Fruit fly (Drosophila melanogaster): ENCODE measurements around the gene CG6834.

The CG6834 gene

DNA sequence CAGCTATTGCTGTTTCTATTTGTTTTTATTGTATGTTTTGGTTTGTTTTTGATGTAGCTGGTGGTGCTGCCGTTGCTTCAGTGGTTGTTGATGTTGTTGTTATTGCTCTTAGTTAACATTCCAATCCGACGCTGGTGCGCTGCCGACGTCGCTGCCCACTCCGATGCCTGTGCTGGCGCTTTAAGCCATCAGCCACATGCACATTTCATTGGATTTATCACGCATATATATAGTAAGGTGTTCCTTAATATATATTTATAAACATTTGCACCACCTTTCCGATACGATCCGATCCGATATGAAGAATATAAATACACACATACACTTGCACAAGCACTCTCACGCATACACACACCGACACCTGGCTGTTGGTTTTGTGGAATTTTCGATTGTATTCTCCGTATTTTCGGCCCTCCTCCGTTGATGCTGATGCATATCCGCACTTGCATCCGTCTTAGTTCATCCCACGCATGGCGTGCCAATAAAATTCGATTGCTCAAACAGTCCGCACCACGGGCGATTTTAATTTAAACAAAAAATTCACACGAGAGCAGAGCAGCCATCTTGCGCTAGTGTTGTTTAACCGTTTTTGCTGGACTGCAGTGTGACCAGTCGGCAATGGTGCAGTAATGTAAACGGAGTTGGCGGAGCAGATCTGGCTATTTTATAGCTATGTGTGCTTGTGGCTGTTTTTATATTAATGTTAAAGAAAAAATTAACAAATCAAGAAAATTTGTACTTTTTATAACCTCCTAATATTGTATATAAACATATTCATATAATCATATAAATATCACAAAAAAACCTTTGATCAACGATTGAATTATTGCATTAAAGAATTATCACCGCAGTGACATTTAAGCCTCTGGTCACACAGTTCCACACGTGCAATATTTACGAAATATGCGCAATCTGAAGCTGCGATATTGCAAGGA, 37.6 kb downstream of the CG6834 start, which contains the start of the genes Csk and Elp1 (continued):
- TF ChIP-seq amos (GFP tag; IDR thresholded peaks at IDR 0.05; ENCODE audit: partially characterized antibody): 0 out of 2 replicates have a peak, but pooled peaks have one; percentile 29
- TF ChIP-seq CG7786 (GFP tag; optimal IDR thresholded peaks at IDR 0.05): no peak
- peak; percentile 69 for TF ChIP-seq lab (GFP tag; optimal IDR thresholded peaks at IDR 0.05)
- peak; percentile 62 for TF ChIP-seq CG13123 (GFP tag; optimal IDR thresholded peaks at IDR 0.05)
- peak; percentile 12 for TF ChIP-seq CG31388 (GFP tag; optimal IDR thresholded peaks at IDR 0.05)
- TF ChIP-seq ATbp (GFP tag; optimal IDR thresholded peaks at IDR 0.05): no peak
- no peak for TF ChIP-seq CG4707 (GFP tag; optimal IDR thresholded peaks at IDR 0.05)
- no peak for TF ChIP-seq CG6254 (GFP tag; optimal IDR thresholded peaks at IDR 0.05)
- peak; percentile 68 for TF ChIP-seq dm (GFP tag; optimal IDR thresholded peaks at IDR 0.05)
- no peak for TF ChIP-seq CG1529 (GFP tag; optimal IDR thresholded peaks at IDR 0.05)
- peak; percentile 40 for TF ChIP-seq CG33557 (GFP tag; optimal IDR thresholded peaks at IDR 0.05)
- TF ChIP-seq CG3163 (GFP tag; optimal IDR thresholded peaks at IDR 0.05): no peak
- TF ChIP-seq CG10979 (tag; optimal IDR thresholded peaks at IDR 0.05): peak; percentile 49
- peak; percentile 70 for TF ChIP-seq CG13424 (tag; optimal IDR thresholded peaks at IDR 0.05)
- peak; percentile 54 for TF ChIP-seq CG1603 (tag; optimal IDR thresholded peaks at IDR 0.05)
- peak; percentile 91 for TF ChIP-seq Ets65A (GFP tag)
- TF ChIP-seq Antp (GFP tag; optimal IDR thresholded peaks at IDR 0.05): peak; percentile 4
- 0 out of 3 replicates have a peak, but pooled peaks have one; percentile 32 for TF ChIP-seq ci (GFP tag; IDR thresholded peaks at IDR 0.05)
- no peak for TF ChIP-seq corto (GFP tag; optimal IDR thresholded peaks at IDR 0.05)
- no peak for TF ChIP-seq crc (GFP tag; optimal IDR thresholded peaks at IDR 0.05)
- peak; percentile 18 for TF ChIP-seq run (tag; optimal IDR thresholded peaks at IDR 0.05)
- no peak for TF ChIP-seq en (GFP tag; optimal IDR thresholded peaks at IDR 0.05)
- peak; percentile 0 for TF ChIP-seq ems (GFP tag; optimal IDR thresholded peaks at IDR 0.05)
- no peak for TF ChIP-seq CG7987 (GFP tag; optimal IDR thresholded peaks at IDR 0.05)
- peak; percentile 16 for TF ChIP-seq exex (tag; optimal IDR thresholded peaks at IDR 0.05)
- no peak for TF ChIP-seq ttk (GFP tag; IDR thresholded peaks at IDR 0.05)
- TF ChIP-seq Dll (GFP tag; IDR thresholded peaks at IDR 0.05; ENCODE audit: partially characterized antibody): no peak
- TF ChIP-seq sqz (GFP tag; optimal IDR thresholded peaks at IDR 0.05): peak; percentile 20
- TF ChIP-seq Dip2 (GFP tag; IDR thresholded peaks at IDR 0.05): no peak
- peak; percentile 27 for TF ChIP-seq mirr (GFP tag; optimal IDR thresholded peaks at IDR 0.05)
- TF ChIP-seq onecut (GFP tag; IDR thresholded peaks at IDR 0.05): no peak; the same call in 1 of the 2 replicates
- TF ChIP-seq CG11560 (tag; IDR thresholded peaks at IDR 0.05): no peak
- no peak for TF ChIP-seq CG8089 (GFP tag; optimal IDR thresholded peaks at IDR 0.05)
- peak; percentile 19 for TF ChIP-seq fu2 (GFP tag; optimal IDR thresholded peaks at IDR 0.05)
- TF ChIP-seq CG2199 (GFP tag; IDR thresholded peaks at IDR 0.05): no peak
- peak; percentile 28 for TF ChIP-seq Blimp-1 (GFP tag; optimal IDR thresholded peaks at IDR 0.05)
- TF ChIP-seq CG8765 (GFP tag; IDR thresholded peaks at IDR 0.05): no peak
- TF ChIP-seq ash1 (GFP tag; optimal IDR thresholded peaks at IDR 0.05): no peak
- peak; percentile 50 for TF ChIP-seq CG13894 (tag; optimal IDR thresholded peaks at IDR 0.05)
- peak; percentile 73 for TF ChIP-seq ewg (GFP tag; optimal IDR thresholded peaks at IDR 0.05)
- peak; percentile 24; the same call in 1 of the 2 replicates for TF ChIP-seq ara (GFP tag; IDR thresholded peaks at IDR 0.05)
- peak; percentile 56; the same call in 1 of the 2 replicates for TF ChIP-seq NFAT (GFP tag; IDR thresholded peaks at IDR 0.05)
- TF ChIP-seq pita (GFP tag; optimal IDR thresholded peaks at IDR 0.05): no peak
- TF ChIP-seq CG7372 (GFP tag; IDR thresholded peaks at IDR 0.05): 0 out of 2 replicates have a peak, but pooled peaks have one; percentile 39
- peak; percentile 97 for TF ChIP-seq MESR4 (GFP tag; optimal IDR thresholded peaks at IDR 0.05)
- no peak for TF ChIP-seq CG3726 (GFP tag; IDR thresholded peaks at IDR 0.05)
- no peak for TF ChIP-seq E2f1 (GFP tag; IDR thresholded peaks at IDR 0.05)
- peak; percentile 54 for TF ChIP-seq Meics (GFP tag; optimal IDR thresholded peaks at IDR 0.05)
